Worm (Caenorhabditis elegans) whole organism, L1 larva: ENCODE results near the gene tag-77.

ENCODE experiments used
- ama-1 ChIP-seq: fragments of 150-350 bp; optimal IDR thresholded peaks from 2 replicates; lab custom pipeline; 2014
- dsc-1 ChIP-seq: sonication (generic microtip); optimal IDR thresholded peaks from 2 replicates; lab custom pipeline; 2016; ENCODE audit warnings: mild to moderate bottlenecking, missing genetic modification characterization, missing compliant biosample characterization
- fkh-4 ChIP-seq: sonication (generic microtip); optimal IDR thresholded peaks from 2 replicates; lab custom pipeline; 2016; ENCODE audit warnings: missing compliant biosample characterization, missing genetic modification characterization, borderline replicate concordance
- jun-1 ChIP-seq: fragments of 150-350 bp; optimal IDR thresholded peaks from 2 replicates; lab custom pipeline; 2014; ENCODE audit warnings: missing biosample characterization, missing genetic modification reagents, missing genetic modification characterization
- lin-13 ChIP-seq: fragments of 150-350 bp; optimal IDR thresholded peaks from 2 replicates; lab custom pipeline; 2014; ENCODE audit warnings: missing biosample characterization, missing genetic modification reagents, missing genetic modification characterization
- lsy-2 ChIP-seq, 2 experiments: fragments of 150-350 bp; optimal IDR thresholded peaks; 2 replicates each; lab custom pipeline; 2014; ENCODE audit warnings: missing biosample characterization in 2 of 2, missing genetic modification characterization in 2 of 2
- nhr-20 ChIP-seq: sonication (generic microtip); optimal IDR thresholded peaks from 2 replicates; lab custom pipeline; 2016; ENCODE audit warnings: mild to moderate bottlenecking, missing genetic modification characterization, missing compliant biosample characterization
- nhr-237 ChIP-seq: fragments of 150-350 bp; optimal IDR thresholded peaks from 2 replicates; lab custom pipeline; 2014; ENCODE audit warnings: missing biosample characterization, missing genetic modification characterization
- pag-3 ChIP-seq: sonication (generic microtip); optimal IDR thresholded peaks from 2 replicates; lab custom pipeline; 2017; ENCODE audit warnings: missing genetic modification characterization, mild to moderate bottlenecking, missing compliant biosample characterization, antibody characterized with exemption, borderline replicate concordance; ENCODE audit not compliant: insufficient read depth

DNA sequence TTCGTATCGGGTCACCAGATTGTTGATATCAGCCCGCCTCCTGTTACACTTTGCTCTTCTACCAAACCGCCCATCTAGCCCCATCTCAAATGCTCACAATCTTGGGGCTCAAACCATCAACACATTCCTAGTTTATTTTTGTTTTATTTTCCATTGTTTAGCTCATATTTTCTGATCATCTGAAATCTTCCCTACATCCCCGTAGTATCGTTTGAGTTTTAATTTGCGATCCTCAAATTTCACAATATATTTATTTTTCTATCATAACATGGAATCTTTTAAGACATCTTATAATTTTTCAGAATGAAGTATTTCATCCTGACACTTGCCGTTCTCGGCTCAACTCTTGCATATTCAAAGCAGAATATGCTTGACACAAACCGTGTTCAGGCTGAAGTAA, 33.5 kb downstream of the tag-77 start, which contains the start of gene spp-10:
- TF ChIP-seq nhr-20 (no peak), fkh-4 (no peak), jun-1 (tag; lab: Kevin White, UChicago) (no peak), dsc-1 (no peak), ama-1 (no peak), nhr-237 (tag; lab: Kevin White, UChicago) (no peak), lin-13 (no peak), pag-3 (tag; lab: Kevin White, UChicago) (no peak), lsy-2 (tag; optimal IDR thresholded peaks at IDR 0.05; lab: Kevin White, UChicago) (no peak)
